Worm (Caenorhabditis elegans) whole organism, L1 larva: ENCODE measurements around the gene paml-1.

Experiments used
- C04F5.9 ChIP-seq: sonication (generic microtip); optimal IDR thresholded peaks from 2 replicates; lab custom pipeline; 2016; ENCODE audit warnings: missing genetic modification characterization, missing compliant biosample characterization
- C34B4.2 ChIP-seq: sonication (generic microtip); optimal IDR thresholded peaks from 2 replicates; lab custom pipeline; 2017; ENCODE audit warnings: mild to moderate bottlenecking, missing genetic modification characterization, missing compliant biosample characterization
- alr-1 ChIP-seq: fragments of 200-800 bp; sonication (Bioruptor generic); optimal IDR thresholded peaks from 2 replicates; lab custom pipeline; 2018; ENCODE audit warnings: borderline replicate concordance, mild to moderate bottlenecking, missing genetic modification characterization, missing compliant biosample characterization
- aly-2 ChIP-seq: fragments of 150-350 bp; optimal IDR thresholded peaks from 2 replicates; lab custom pipeline; 2014; ENCODE audit warnings: missing biosample characterization, missing genetic modification characterization
- blmp-1 ChIP-seq: fragments of 150-350 bp; optimal IDR thresholded peaks from 2 replicates; lab custom pipeline; 2014; ENCODE audit warnings: missing biosample characterization, missing genetic modification characterization
- ceh-8 ChIP-seq: fragments of 200-800 bp; sonication (Bioruptor generic); optimal IDR thresholded peaks from 2 replicates; lab custom pipeline; 2018; ENCODE audit warnings: mild to moderate bottlenecking, missing genetic modification characterization, moderate library complexity, missing compliant biosample characterization
- ceh-82 ChIP-seq, 3 experiments: fragments of 150-350 bp in 1 of 3; sonication (generic microtip) in 2 of 3; optimal IDR thresholded peaks; 2 replicates each; lab custom pipeline; 2014 to 2017; ENCODE audit warnings: missing biosample characterization in 3 of 3, missing genetic modification characterization in 3 of 3
- ceh-88 ChIP-seq: fragments of 200-800 bp; sonication (Bioruptor generic); IDR thresholded peaks from 2 replicates; pipeline ENCODE4 v1.3.6; 2022; ENCODE audit warnings: missing genetic modification characterization, missing compliant biosample characterization
- ceh-90 ChIP-seq: sonication (generic microtip); optimal IDR thresholded peaks from 2 replicates; lab custom pipeline; 2016; ENCODE audit warnings: missing genetic modification characterization, missing compliant biosample characterization
- dpl-1 ChIP-seq, 3 experiments: fragments of 150-350 bp in 2 of 3; sonication (generic microtip) in 1 of 3; optimal IDR thresholded peaks; 2 replicates each; lab custom pipeline; 2014 to 2017; ENCODE audit warnings: missing biosample characterization in 3 of 3, missing genetic modification characterization in 3 of 3, missing genetic modification reagents in 3 of 3
- egl-13 ChIP-seq: sonication (generic microtip); optimal IDR thresholded peaks from 2 replicates; lab custom pipeline; 2016; ENCODE audit warnings: missing genotype, missing genetic modification reagents, missing genetic modification characterization, missing compliant biosample characterization
- egl-27 ChIP-seq, 2 experiments: fragments of 150-350 bp in 1 of 2; sonication (generic microtip); optimal IDR thresholded peaks; 3 replicates each; lab custom pipeline; 2017 to 2018; ENCODE audit warnings: missing biosample characterization in 2 of 2, missing genetic modification characterization in 2 of 2, missing genetic modification reagents in 2 of 2
- elt-2 ChIP-seq: sonication (generic microtip); optimal IDR thresholded peaks from 2 replicates; lab custom pipeline; 2016; ENCODE audit warnings: missing genetic modification characterization, mild to moderate bottlenecking, inconsistent platforms, missing compliant biosample characterization, missing genetic modification reagents
- elt-3 ChIP-seq, 6 experiments: fragments of 150-350 bp in 1 of 6; sonication (generic microtip); optimal IDR thresholded peaks; 2 replicates each; lab custom pipeline; 2017 to 2018; ENCODE audit warnings: missing biosample characterization in 6 of 6, missing genetic modification characterization in 6 of 6, inconsistent platforms in 1 of 6
- ets-5 ChIP-seq: fragments of 200-800 bp; sonication (Bioruptor generic); IDR thresholded peaks from 2 replicates; pipeline ENCODE4 v1.3.6; 2022; ENCODE audit warnings: missing genetic modification characterization, missing compliant biosample characterization
- fkh-10 ChIP-seq: sonication (generic microtip); optimal IDR thresholded peaks from 2 replicates; lab custom pipeline; 2017; ENCODE audit warnings: missing biosample characterization, missing genetic modification reagents, missing genetic modification characterization
- fkh-8 ChIP-seq: sonication (generic microtip); optimal IDR thresholded peaks from 2 replicates; lab custom pipeline; 2016; ENCODE audit warnings: mild to moderate bottlenecking, missing genetic modification characterization, missing compliant biosample characterization
- fos-1 ChIP-seq: fragments of 150-350 bp; optimal IDR thresholded peaks from 2 replicates; lab custom pipeline; 2014; ENCODE audit warnings: missing biosample characterization, missing genetic modification characterization
- hlh-4 ChIP-seq: sonication (generic microtip); optimal IDR thresholded peaks from 2 replicates; lab custom pipeline; 2016; ENCODE audit warnings: mild to moderate bottlenecking, missing genetic modification characterization, missing compliant biosample characterization
- irx-1 ChIP-seq: sonication (generic microtip); optimal IDR thresholded peaks from 2 replicates; lab custom pipeline; 2016; ENCODE audit warnings: missing genetic modification characterization, missing compliant biosample characterization
- lin-13 ChIP-seq: fragments of 150-350 bp; optimal IDR thresholded peaks from 2 replicates; lab custom pipeline; 2014; ENCODE audit warnings: missing biosample characterization, missing genetic modification reagents, missing genetic modification characterization
- lin-14 ChIP-seq: fragments of 200-800 bp; sonication (Bioruptor generic); optimal IDR thresholded peaks from 2 replicates; lab custom pipeline; 2018; ENCODE audit warnings: mild to moderate bottlenecking, missing genetic modification characterization, moderate library complexity, missing compliant biosample characterization
- lin-15B ChIP-seq: fragments of 150-350 bp; sonication (generic microtip); optimal IDR thresholded peaks from 3 replicates; lab custom pipeline; 2014; ENCODE audit warnings: missing biosample characterization, missing genetic modification characterization
- lin-35 ChIP-seq, 2 experiments: fragments of 150-350 bp; optimal IDR thresholded peaks; 2 replicates each; lab custom pipeline; 2014; ENCODE audit warnings: missing biosample characterization in 2 of 2, missing genetic modification characterization in 2 of 2, missing genetic modification reagents in 2 of 2
- lir-3 ChIP-seq: sonication (generic microtip); optimal IDR thresholded peaks from 2 replicates; lab custom pipeline; 2016; ENCODE audit warnings: mild to moderate bottlenecking, missing genetic modification characterization, moderate library complexity, missing compliant biosample characterization; ENCODE audit not compliant: poor library complexity
- lsy-2 ChIP-seq, 2 experiments: fragments of 150-350 bp; optimal IDR thresholded peaks; 2 replicates each; lab custom pipeline; 2014; ENCODE audit warnings: missing biosample characterization in 2 of 2, missing genetic modification characterization in 2 of 2
- mab-9 ChIP-seq: fragments of 200-800 bp; sonication (Bioruptor generic); IDR thresholded peaks from 2 replicates; pipeline ENCODE4 v1.3.6; 2022; ENCODE audit warnings: missing genetic modification reagents, missing genetic modification characterization, missing compliant biosample characterization
- mdl-1 ChIP-seq, 2 experiments: fragments of 150-350 bp; optimal IDR thresholded peaks; 2 replicates each; lab custom pipeline; 2014 to 2017; ENCODE audit warnings: missing biosample characterization in 2 of 2, missing genetic modification characterization in 2 of 2, inconsistent platforms in 1 of 2
- mef-2 ChIP-seq: fragments of 150-350 bp; optimal IDR thresholded peaks from 2 replicates; lab custom pipeline; 2014; ENCODE audit warnings: missing biosample characterization, missing genetic modification characterization
- mep-1 ChIP-seq: fragments of 150-350 bp; optimal IDR thresholded peaks from 2 replicates; lab custom pipeline; 2014; ENCODE audit warnings: missing biosample characterization, missing genetic modification characterization
- nhr-11 ChIP-seq: fragments of 150-350 bp; optimal IDR thresholded peaks from 2 replicates; lab custom pipeline; 2014; ENCODE audit warnings: missing biosample characterization, missing genetic modification characterization
- nhr-237 ChIP-seq: fragments of 150-350 bp; optimal IDR thresholded peaks from 2 replicates; lab custom pipeline; 2014; ENCODE audit warnings: missing biosample characterization, missing genetic modification characterization
- nhr-47 ChIP-seq: sonication (generic microtip); optimal IDR thresholded peaks from 2 replicates; lab custom pipeline; 2016; ENCODE audit warnings: mild to moderate bottlenecking, missing genetic modification characterization, moderate library complexity, missing compliant biosample characterization
- nhr-77 ChIP-seq: fragments of 150-350 bp; optimal IDR thresholded peaks from 2 replicates; lab custom pipeline; 2014; ENCODE audit warnings: missing biosample characterization, missing genetic modification characterization
- nhr-85 ChIP-seq: sonication (generic microtip); peaks from one replicate; lab custom pipeline; 2016; ENCODE audit warnings: missing genetic modification characterization, inconsistent platforms, missing compliant biosample characterization
- nhr-90 ChIP-seq: sonication (generic microtip); optimal IDR thresholded peaks from 2 replicates; lab custom pipeline; 2016; ENCODE audit warnings: mild to moderate bottlenecking, missing genetic modification characterization, missing compliant biosample characterization; ENCODE audit not compliant: poor library complexity
- pag-3 ChIP-seq: sonication (generic microtip); optimal IDR thresholded peaks from 2 replicates; lab custom pipeline; 2017; ENCODE audit warnings: missing genetic modification characterization, mild to moderate bottlenecking, missing compliant biosample characterization, antibody characterized with exemption, borderline replicate concordance; ENCODE audit not compliant: insufficient read depth
- rnt-1 ChIP-seq: sonication (generic microtip); optimal IDR thresholded peaks from 2 replicates; lab custom pipeline; 2016; ENCODE audit warnings: mild to moderate bottlenecking, missing genetic modification characterization, moderate library complexity, missing compliant biosample characterization
- skn-1 ChIP-seq: fragments of 150-350 bp; optimal IDR thresholded peaks from 2 replicates; lab custom pipeline; 2014; ENCODE audit warnings: missing biosample characterization, missing genetic modification characterization
- snpc-4 ChIP-seq: fragments of 150-350 bp; optimal IDR thresholded peaks from 2 replicates; lab custom pipeline; 2014; ENCODE audit warnings: missing biosample characterization, missing genetic modification characterization
- snu-23 ChIP-seq: sonication (generic microtip); optimal IDR thresholded peaks from 2 replicates; lab custom pipeline; 2016; ENCODE audit warnings: missing genetic modification characterization, missing compliant biosample characterization
- sox-4 ChIP-seq: sonication (generic microtip); optimal IDR thresholded peaks from 2 replicates; lab custom pipeline; 2016; ENCODE audit warnings: missing genetic modification characterization, missing compliant biosample characterization
- swsn-7 ChIP-seq: sonication (generic microtip); optimal IDR thresholded peaks from 2 replicates; lab custom pipeline; 2016; ENCODE audit warnings: missing genetic modification characterization, missing compliant biosample characterization
- tbx-2 ChIP-seq: sonication (generic microtip); optimal IDR thresholded peaks from 2 replicates; lab custom pipeline; 2016; ENCODE audit warnings: missing genetic modification characterization, missing compliant biosample characterization
- unc-130 ChIP-seq: fragments of 150-350 bp; optimal IDR thresholded peaks from 2 replicates; lab custom pipeline; 2017; ENCODE audit warnings: missing biosample characterization, missing genetic modification characterization, inconsistent platforms
- unc-30 ChIP-seq: sonication (generic microtip); optimal IDR thresholded peaks from 2 replicates; lab custom pipeline; 2017; ENCODE audit warnings: missing biosample characterization, missing genetic modification characterization
- xbp-1 ChIP-seq: sonication (generic microtip); optimal IDR thresholded peaks from 2 replicates; lab custom pipeline; 2016; ENCODE audit warnings: missing genetic modification characterization, missing compliant biosample characterization
- zag-1 ChIP-seq: fragments of 150-350 bp; optimal IDR thresholded peaks from 2 replicates; lab custom pipeline; 2014; ENCODE audit warnings: missing biosample characterization, missing genetic modification characterization
- zip-4 ChIP-seq: fragments of 200-800 bp; sonication (Bioruptor generic); optimal IDR thresholded peaks from 2 replicates; lab custom pipeline; 2018; ENCODE audit warnings: mild to moderate bottlenecking, missing genetic modification characterization, moderate library complexity, missing compliant biosample characterization
- ztf-11 ChIP-seq, 2 experiments: sonication (generic microtip); optimal IDR thresholded peaks; 2 replicates each; lab custom pipeline; 2016 to 2017; ENCODE audit warnings: missing genetic modification characterization in 2 of 2, missing biosample characterization in 1 of 2, missing compliant biosample characterization in 1 of 2

paml-1 gene

DNA sequence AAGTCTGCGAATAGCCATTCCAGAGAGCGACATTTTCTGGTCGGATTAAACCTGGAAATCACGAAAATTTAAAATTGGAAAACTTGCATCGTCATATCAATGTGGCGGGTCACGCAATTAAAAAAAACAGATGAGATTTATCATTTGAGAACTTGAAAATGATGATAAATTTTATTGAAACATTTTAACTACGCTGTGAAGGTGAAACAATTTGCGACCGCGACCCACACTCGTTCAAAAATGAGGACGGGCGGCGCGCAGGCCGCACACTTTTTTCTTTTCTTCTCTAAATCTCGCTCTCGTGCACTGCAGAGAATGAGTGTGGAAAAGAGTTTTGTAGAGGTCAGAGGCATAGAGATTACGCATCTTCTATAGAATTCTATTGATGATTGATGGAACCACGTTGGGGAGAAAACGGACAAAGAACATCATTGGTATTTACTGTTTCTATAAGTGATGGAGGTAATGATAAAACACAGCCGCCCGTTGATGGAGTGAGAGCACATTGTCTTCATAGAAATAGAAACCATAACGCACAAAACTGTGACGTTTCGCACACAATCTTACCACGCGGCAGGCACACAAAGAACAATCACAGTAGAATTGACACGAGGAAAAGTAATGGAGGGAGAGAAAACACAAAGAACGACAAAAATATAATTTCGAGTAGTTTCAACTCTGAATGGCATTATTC lies 17.1 kb downstream of the paml-1 start, which contains the start of gene cts-1:
cts-1 (minus strand) TSS at position 51 of the 694 bp plus-strand sequence.
- TF ChIP-seq dpl-1 (GFP tag; optimal IDR thresholded peaks at IDR 0.05; lab: Kevin White, UChicago) (peak; percentile 41 to 60 (median 53)), ceh-90 (tag; lab: Kevin White, UChicago) (no peak), egl-27 (tag; optimal IDR thresholded peaks at IDR 0.05; lab: Kevin White, UChicago) (peak in 1 of 2 experiments; percentile 24), blmp-1 (tag; lab: Kevin White, UChicago) (peak; percentile 87), mef-2 (tag; lab: Kevin White, UChicago) (peak; percentile 34), nhr-77 (tag; lab: Kevin White, UChicago) (peak; percentile 86), ceh-88 (GFP tag; lab: Robert Waterston, UW) (no peak), elt-3 (tag; optimal IDR thresholded peaks at IDR 0.05; lab: Kevin White, UChicago) (peak in 5 of 6 experiments; percentile 18 to 68 (median 66)), lin-14 (peak; percentile 97), nhr-85 (tag; lab: Kevin White, UChicago) (peak; percentile 94), mep-1 (tag; lab: Kevin White, UChicago) (peak; percentile 81), hlh-4 (tag; lab: Kevin White, UChicago) (no peak), snpc-4 (tag; lab: Kevin White, UChicago) (peak; percentile 30), lsy-2 (tag; optimal IDR thresholded peaks at IDR 0.05; lab: Kevin White, UChicago) (peak; percentile 78 to 95), snu-23 (peak; percentile 89), ceh-82 (tag; optimal IDR thresholded peaks at IDR 0.05; lab: Kevin White, UChicago) (peak in 2 of 3 experiments; percentile 35 to 83), rnt-1 (tag; lab: Kevin White, UChicago) (peak; percentile 85), unc-130 (tag; lab: Kevin White, UChicago) (peak; percentile 87), egl-13 (tag; lab: Kevin White, UChicago) (no peak), ets-5 (no peak), zip-4 (GFP tag; lab: Kevin White, UChicago) (peak; percentile 14), pag-3 (tag; lab: Kevin White, UChicago) (peak; percentile 47), sox-4 (no peak), tbx-2 (tag; lab: Kevin White, UChicago) (peak; percentile 74), zag-1 (tag; lab: Kevin White, UChicago) (no peak), skn-1 (tag; lab: Kevin White, UChicago) (peak; percentile 75), alr-1 (no peak), lin-15B (tag; lab: Kevin White, UChicago) (peak; percentile 67), elt-2 (tag; lab: Kevin White, UChicago) (peak; percentile 82), lin-13 (GFP tag; lab: Kevin White, UChicago) (peak; percentile 35), mab-9 (GFP tag; lab: Robert Waterston, UW) (no peak), fkh-8 (peak; percentile 79), nhr-47 (tag; lab: Kevin White, UChicago) (peak; percentile 76), nhr-237 (tag; lab: Kevin White, UChicago) (peak; percentile 12), mdl-1 (tag; optimal IDR thresholded peaks at IDR 0.05; lab: Kevin White, UChicago) (peak; percentile 28 to 94), irx-1 (tag; lab: Kevin White, UChicago) (peak; percentile 59), ceh-8 (GFP tag; lab: Kevin White, UChicago) (no peak), fkh-10 (GFP tag; lab: Kevin White, UChicago) (peak; percentile 23), swsn-7 (peak; percentile 73), aly-2 (tag; lab: Kevin White, UChicago) (peak; percentile 12), C34B4.2 (tag; lab: Kevin White, UChicago) (peak; percentile 84), nhr-11 (peak; percentile 10), lin-35 (GFP tag; optimal IDR thresholded peaks at IDR 0.05; lab: Kevin White, UChicago) (peak; percentile 69 to 82), xbp-1 (tag; lab: Kevin White, UChicago) (peak; percentile 74), unc-30 (tag; lab: Kevin White, UChicago) (no peak), lir-3 (tag; lab: Kevin White, UChicago) (peak; percentile 66), fos-1 (no peak), C04F5.9 (tag; lab: Kevin White, UChicago) (peak; percentile 23), nhr-90 (tag; lab: Kevin White, UChicago) (peak; percentile 79), ztf-11 (tag; optimal IDR thresholded peaks at IDR 0.05; lab: Kevin White, UChicago) (no peak)
